Fruit fly (Drosophila melanogaster): ENCODE data around the gene hth.

hth gene

dm6 chr3R:10636028-10636427 is 3.3 kb downstream of the hth start (continued):
- no peak for TF ChIP-seq CG14965 (GFP tag; optimal IDR thresholded peaks at IDR 0.05; ENCODE audit: borderline replicate concordance)
- no peak for TF ChIP-seq Opbp (GFP tag; IDR thresholded peaks at IDR 0.05; ENCODE audit: partially characterized antibody)
- TF ChIP-seq CG7928 (GFP tag; optimal IDR thresholded peaks at IDR 0.05) = no peak
- peak; percentile 54 for TF ChIP-seq dmrt11E (tag; optimal IDR thresholded peaks at IDR 0.05)
- no peak for TF ChIP-seq CG11696 (GFP tag; IDR thresholded peaks at IDR 0.05)
- no peak for TF ChIP-seq btn (GFP tag; optimal IDR thresholded peaks at IDR 0.05)
- peak in 1 of 2 experiments; percentile 50 for TF ChIP-seq dpn (GFP tag; optimal IDR thresholded peaks at IDR 0.05)
- no peak for TF ChIP-seq CG7271 (tag; optimal IDR thresholded peaks at IDR 0.05)
- TF ChIP-seq al (GFP tag; IDR thresholded peaks at IDR 0.05) = no peak
- no peak for TF ChIP-seq CG9817 (tag; optimal IDR thresholded peaks at IDR 0.05)
- TF ChIP-seq CG14050 (GFP tag; IDR thresholded peaks at IDR 0.05) = no peak
- TF ChIP-seq CG12071 (GFP tag; optimal IDR thresholded peaks at IDR 0.05) = no peak
- TF ChIP-seq Trl (optimal IDR thresholded peaks at IDR 0.05) = no peak
- no peak for TF ChIP-seq Trl (GFP tag; optimal IDR thresholded peaks at IDR 0.05)
- TF ChIP-seq stwl (tag; optimal IDR thresholded peaks at IDR 0.05) = peak; percentile 21
- peak in 1 of 3 experiments; percentile 50 for TF ChIP-seq Stat92E (GFP tag; optimal IDR thresholded peaks at IDR 0.05)
- TF ChIP-seq Rx (GFP tag; IDR thresholded peaks at IDR 0.05) = no peak
- no peak for TF ChIP-seq CG7372 (GFP tag; IDR thresholded peaks at IDR 0.05)
- peak; percentile 16 for TF ChIP-seq Deaf1 (tag; optimal IDR thresholded peaks at IDR 0.05)
- no peak for TF ChIP-seq B-H2 (GFP tag; optimal IDR thresholded peaks at IDR 0.05)
- no peak for TF ChIP-seq CG4404 (GFP tag; IDR thresholded peaks at IDR 0.05)
- peak; percentile 71 for TF ChIP-seq Blimp-1 (GFP tag; optimal IDR thresholded peaks at IDR 0.05)
- peak; percentile 60 for TF ChIP-seq Med (GFP tag)
- TF ChIP-seq sisA (GFP tag; IDR thresholded peaks at IDR 0.05) = 0 out of 2 replicates have a peak, but pooled peaks have one; percentile 37
- TF ChIP-seq CG9876 (GFP tag; optimal IDR thresholded peaks at IDR 0.05) = no peak
- peak; percentile 35 for TF ChIP-seq Sox100B (GFP tag; optimal IDR thresholded peaks at IDR 0.05)
- no peak for TF ChIP-seq CG30020 (tag; optimal IDR thresholded peaks at IDR 0.05)
- no peak for TF ChIP-seq sima (GFP tag; optimal IDR thresholded peaks at IDR 0.05)
- TF ChIP-seq ranshi (GFP tag; IDR thresholded peaks at IDR 0.05) = peak; percentile 29; the same call in 1 of the 2 replicates
- peak; percentile 4 for TF ChIP-seq CG16863 (GFP tag; optimal IDR thresholded peaks at IDR 0.05)
- TF ChIP-seq Adf1 (GFP tag; IDR thresholded peaks at IDR 0.05) = no peak
- TF ChIP-seq CG2129 (GFP tag; IDR thresholded peaks at IDR 0.05; ENCODE audit: partially characterized antibody) = no peak
- no peak for TF ChIP-seq ftz-f1 (GFP tag; optimal IDR thresholded peaks at IDR 0.05)
- no peak for TF ChIP-seq CG17328 (GFP tag; IDR thresholded peaks at IDR 0.05)
- TF ChIP-seq nerfin-1 (tag; optimal IDR thresholded peaks at IDR 0.05) = peak; percentile 1
- no peak for TF ChIP-seq Scr (GFP tag; IDR thresholded peaks at IDR 0.05; ENCODE audit: partially characterized antibody)
- no peak for TF ChIP-seq CG10147 (GFP tag; optimal IDR thresholded peaks at IDR 0.05)
- TF ChIP-seq CG10654 (GFP tag; optimal IDR thresholded peaks at IDR 0.05) = peak; percentile 23
- TF ChIP-seq CG15479 (GFP tag; optimal IDR thresholded peaks at IDR 0.05) = no peak
- no peak for TF ChIP-seq CG33557 (GFP tag; optimal IDR thresholded peaks at IDR 0.05)
- no peak for TF ChIP-seq BtbVII (GFP tag; optimal IDR thresholded peaks at IDR 0.05)
- peak; percentile 80 for TF ChIP-seq CG1603 (tag; optimal IDR thresholded peaks at IDR 0.05)
- TF ChIP-seq pb (GFP tag; optimal IDR thresholded peaks at IDR 0.05) = no peak
- no peak for TF ChIP-seq p53 (GFP tag; optimal IDR thresholded peaks at IDR 0.05)
- TF ChIP-seq kay (GFP tag; optimal IDR thresholded peaks at IDR 0.05) = no peak
- no peak for TF ChIP-seq Dref (GFP tag; IDR thresholded peaks at IDR 0.05)
- no peak for TF ChIP-seq GATAe (GFP tag; conservative IDR thresholded peaks at IDR 0.05)
- no peak for TF ChIP-seq Asciz (GFP tag; optimal IDR thresholded peaks at IDR 0.05)
- TF ChIP-seq CG17912 (GFP tag; optimal IDR thresholded peaks at IDR 0.05) = no peak
- no peak for TF ChIP-seq CG7963 (GFP tag; IDR thresholded peaks at IDR 0.05; ENCODE audit: partially characterized antibody)
- peak; percentile 49 for TF ChIP-seq trem (tag; optimal IDR thresholded peaks at IDR 0.05)

Data from whole organism, embryonic.